Worm (Caenorhabditis elegans) whole organism, late embryonic: ENCODE results near the gene C49A9.3.

Experiments used
- C38D4.7 ChIP-seq: fragments of 200-800 bp; sonication (Bioruptor generic); optimal IDR thresholded peaks from 2 replicates; lab custom pipeline; 2018; ENCODE audit warnings: mild to moderate bottlenecking, missing genetic modification characterization, moderate library complexity, missing compliant biosample characterization
- K02D7.2 ChIP-seq: sonication (generic microtip); optimal IDR thresholded peaks from 2 replicates; lab custom pipeline; 2017; ENCODE audit warnings: mild to moderate bottlenecking, missing genetic modification characterization, missing compliant biosample characterization
- K09A11.1 ChIP-seq: sonication (generic microtip); optimal IDR thresholded peaks from 2 replicates; lab custom pipeline; 2017; ENCODE audit warnings: antibody characterized with exemption, mild to moderate bottlenecking, missing genetic modification characterization, missing compliant biosample characterization; ENCODE audit not compliant: insufficient read depth
- ama-1 ChIP-seq: fragments of 150-350 bp; optimal IDR thresholded peaks from 2 replicates; lab custom pipeline; 2014
- gmeb-2 ChIP-seq: sonication (generic microtip); optimal IDR thresholded peaks from 2 replicates; lab custom pipeline; 2016; ENCODE audit warnings: missing genetic modification characterization, inconsistent platforms, missing compliant biosample characterization
- hlh-30 ChIP-seq: sonication (generic microtip); optimal IDR thresholded peaks from 2 replicates; lab custom pipeline; 2017; ENCODE audit warnings: antibody characterized with exemption, missing genetic modification characterization, missing compliant biosample characterization; ENCODE audit not compliant: insufficient read depth
- lin-11 ChIP-seq: fragments of 200-800 bp; sonication (Bioruptor generic); optimal IDR thresholded peaks from 2 replicates; lab custom pipeline; 2018; ENCODE audit warnings: mild to moderate bottlenecking, missing genetic modification characterization, missing compliant biosample characterization
- nhr-11 ChIP-seq: fragments of 150-350 bp; optimal IDR thresholded peaks from 2 replicates; lab custom pipeline; 2014; ENCODE audit warnings: missing biosample characterization, missing genetic modification characterization
- odd-2 ChIP-seq: sonication (generic microtip); optimal IDR thresholded peaks from 2 replicates; lab custom pipeline; 2017; ENCODE audit warnings: antibody characterized with exemption, mild to moderate bottlenecking, missing genetic modification characterization, missing compliant biosample characterization
- pat-9 ChIP-seq: fragments of 200-800 bp; sonication (Bioruptor generic); optimal IDR thresholded peaks from 2 replicates; lab custom pipeline; 2018; ENCODE audit warnings: mild to moderate bottlenecking, missing genetic modification characterization, moderate library complexity, missing compliant biosample characterization
- syd-9 ChIP-seq: sonication (generic microtip); optimal IDR thresholded peaks from 2 replicates; lab custom pipeline; 2016; ENCODE audit warnings: mild to moderate bottlenecking, missing genetic modification characterization, moderate library complexity, missing compliant biosample characterization

DNA sequence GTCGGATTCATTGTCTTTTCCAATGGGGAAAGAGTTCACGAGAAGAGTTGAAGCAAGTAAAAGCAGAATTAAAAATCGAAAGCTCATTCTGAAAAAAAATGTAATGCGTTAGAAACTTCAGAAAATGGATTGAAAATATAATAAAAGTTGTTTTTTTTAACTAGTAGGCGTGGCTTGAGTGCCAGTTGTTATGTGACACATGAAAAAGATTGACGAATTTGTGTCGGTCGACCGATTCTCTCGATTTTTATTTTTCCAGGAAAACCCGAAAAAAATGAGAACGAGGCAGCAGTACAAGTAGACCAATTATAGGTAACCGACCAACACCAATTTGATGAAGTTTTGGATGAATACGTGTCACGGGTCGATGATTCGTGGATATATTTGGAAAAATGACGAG is 37.8 kb downstream of the C49A9.3 start, which contains the start of gene nlp-16:
- TF ChIP-seq ama-1 (lab: Kevin White, UChicago), result no peak
- no peak for TF ChIP-seq hlh-30 (tag; lab: Kevin White, UChicago)
- no peak for TF ChIP-seq nhr-11 (tag; lab: Kevin White, UChicago)
- no peak for TF ChIP-seq odd-2 (tag; lab: Kevin White, UChicago)
- TF ChIP-seq gmeb-2 (tag; lab: Kevin White, UChicago), result no peak
- TF ChIP-seq K02D7.2 (tag; lab: Kevin White, UChicago), result no peak
- TF ChIP-seq lin-11 (tag; lab: Kevin White, UChicago), result no peak
- no peak for TF ChIP-seq syd-9 (tag; lab: Kevin White, UChicago)
- no peak for TF ChIP-seq pat-9 (tag; lab: Kevin White, UChicago)
- TF ChIP-seq C38D4.7 (GFP tag; lab: Kevin White, UChicago), result no peak
- no peak for TF ChIP-seq K09A11.1 (tag; lab: Kevin White, UChicago)
